Worm (Caenorhabditis elegans) whole organism, L2 larva: ENCODE measurements around the gene C28A5.1.
A peak's percentile ranks its signal among the peaks of the same experiment; 100 is the strongest.

Source experiments
- ama-1 ChIP-seq: fragments of 150-350 bp; optimal IDR thresholded peaks from 2 replicates; lab custom pipeline; 2018; ENCODE audit warnings: inconsistent platforms
- blmp-1 ChIP-seq: sonication (generic microtip); optimal IDR thresholded peaks from 2 replicates; lab custom pipeline; 2017; ENCODE audit warnings: missing genetic modification characterization, mild to moderate bottlenecking, missing compliant biosample characterization, antibody characterized with exemption, moderate library complexity; ENCODE audit not compliant: insufficient read depth
- ceh-16 ChIP-seq: fragments of 150-350 bp; optimal IDR thresholded peaks from 2 replicates; lab custom pipeline; 2014; ENCODE audit warnings: missing biosample characterization, missing genetic modification characterization
- elt-1 ChIP-seq: fragments of 150-350 bp; optimal IDR thresholded peaks from 2 replicates; lab custom pipeline; 2014; ENCODE audit warnings: missing biosample characterization, missing genetic modification characterization
- fos-1 ChIP-seq: fragments of 150-350 bp; optimal IDR thresholded peaks from 2 replicates; lab custom pipeline; 2014; ENCODE audit warnings: missing biosample characterization, missing genetic modification characterization
- nhr-11 ChIP-seq: fragments of 150-350 bp; optimal IDR thresholded peaks from 2 replicates; lab custom pipeline; 2014; ENCODE audit warnings: missing biosample characterization, missing genetic modification characterization
- nhr-12 ChIP-seq: fragments of 150-350 bp; optimal IDR thresholded peaks from 2 replicates; lab custom pipeline; 2014; ENCODE audit warnings: missing biosample characterization, missing genetic modification characterization
- nhr-237 ChIP-seq: fragments of 150-350 bp; optimal IDR thresholded peaks from 2 replicates; lab custom pipeline; 2014; ENCODE audit warnings: missing biosample characterization, missing genetic modification characterization
- nhr-6 ChIP-seq: fragments of 150-350 bp; optimal IDR thresholded peaks from 2 replicates; lab custom pipeline; 2014; ENCODE audit warnings: missing biosample characterization, missing genetic modification characterization
- peb-1 ChIP-seq: fragments of 150-350 bp; optimal IDR thresholded peaks from 2 replicates; lab custom pipeline; 2014; ENCODE audit warnings: missing biosample characterization, missing genetic modification characterization
- unc-55 ChIP-seq: fragments of 150-350 bp; sonication (generic microtip); optimal IDR thresholded peaks from 3 replicates; lab custom pipeline; 2014; ENCODE audit warnings: missing biosample characterization, missing genetic modification reagents, missing genetic modification characterization
- ztf-4 ChIP-seq: fragments of 150-350 bp; optimal IDR thresholded peaks from 2 replicates; lab custom pipeline; 2014; ENCODE audit warnings: missing biosample characterization, missing genetic modification characterization

ce11 chrIII:4391938-4392337 is 42.2 kb downstream of the C28A5.1 start:
- TF ChIP-seq ztf-4 (tag; lab: Kevin White, UChicago) (no peak), blmp-1 (tag; lab: Kevin White, UChicago) (no peak), fos-1 (tag; lab: Kevin White, UChicago) (no peak), nhr-6 (no peak), peb-1 (no peak), ama-1 (lab: Kevin White, UChicago) (no peak), nhr-11 (no peak), nhr-237 (tag; lab: Kevin White, UChicago) (no peak), elt-1 (tag; lab: Kevin White, UChicago) (no peak), nhr-12 (tag; lab: Kevin White, UChicago) (no peak), unc-55 (GFP tag; lab: Kevin White, UChicago) (no peak), ceh-16 (tag; lab: Kevin White, UChicago) (peak; percentile 12)
